Worm (Caenorhabditis elegans): ENCODE results near the gene cyp-33D1.

The cyp-33D1 gene

DNA sequence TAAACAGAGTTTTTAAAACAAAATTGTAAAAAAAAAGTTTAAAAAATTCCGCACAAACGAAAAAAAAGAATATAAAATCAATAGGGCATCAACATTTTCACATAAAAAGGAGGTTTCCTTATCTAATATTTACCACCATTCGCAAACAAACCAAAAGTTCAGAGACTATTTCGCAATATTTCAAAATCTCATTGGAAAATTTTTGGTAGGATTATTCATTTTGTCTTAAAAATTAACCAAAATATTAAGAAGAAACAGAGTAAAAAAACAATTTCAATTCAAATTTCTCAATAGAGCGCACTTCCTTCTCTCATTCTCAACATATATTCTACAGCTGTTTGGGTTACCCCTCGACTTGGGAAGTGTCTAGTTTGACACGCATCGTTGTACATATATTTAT lies 15.6 kb downstream of the cyp-33D1 start:
- no peak for TF ChIP-seq T22C8.4 (GFP tag; IDR thresholded peaks at IDR 0.05)
- no peak for TF ChIP-seq ref-1 (GFP tag; conservative IDR thresholded peaks at IDR 0.05)
- TF ChIP-seq klf-2 (GFP tag; conservative IDR thresholded peaks at IDR 0.05) = no peak
- no peak for TF ChIP-seq tab-1 (GFP tag; IDR thresholded peaks at IDR 0.05)
- no peak for TF ChIP-seq cog-1 (tag; optimal IDR thresholded peaks at IDR 0.05)
- TF ChIP-seq ztf-29 (GFP tag; IDR thresholded peaks at IDR 0.05) = no peak
- no peak for TF ChIP-seq ztf-23 (GFP tag; IDR thresholded peaks at IDR 0.05)
- no peak for TF ChIP-seq flt-1 (GFP tag; IDR thresholded peaks at IDR 0.05)
- TF ChIP-seq med-1 (GFP tag; optimal IDR thresholded peaks at IDR 0.05; ENCODE audit: insufficient read depth) = no peak

ce11 chrV:16159594-16159993 lies 16.1 kb downstream of the cyp-33D1 start, which contains the start of gene F10A3.17:
Gene F10A3.17 (minus strand): TSS chrV:16159694.
- no peak for TF ChIP-seq klf-2 (GFP tag; conservative IDR thresholded peaks at IDR 0.05)
- no peak for TF ChIP-seq ztf-23 (GFP tag; IDR thresholded peaks at IDR 0.05)
- TF ChIP-seq T22C8.4 (GFP tag; IDR thresholded peaks at IDR 0.05) = no peak
- TF ChIP-seq flt-1 (GFP tag; IDR thresholded peaks at IDR 0.05) = no peak
- no peak for TF ChIP-seq med-1 (GFP tag; optimal IDR thresholded peaks at IDR 0.05; ENCODE audit: insufficient read depth)
- TF ChIP-seq cog-1 (tag; optimal IDR thresholded peaks at IDR 0.05) = no peak
- no peak for TF ChIP-seq tab-1 (GFP tag; IDR thresholded peaks at IDR 0.05)
- TF ChIP-seq ztf-29 (GFP tag; IDR thresholded peaks at IDR 0.05) = no peak
- TF ChIP-seq ref-1 (GFP tag; conservative IDR thresholded peaks at IDR 0.05) = no peak

ce11 chrV:16158391-16158790 lies 17.3 kb downstream of the cyp-33D1 start, which contains the start of gene str-99:
Gene str-99 (minus strand): TSS chrV:16158491.
- TF ChIP-seq ztf-23 (GFP tag; IDR thresholded peaks at IDR 0.05) (no peak), med-1 (GFP tag; optimal IDR thresholded peaks at IDR 0.05; ENCODE audit: insufficient read depth) (no peak)

- no peak for TF ChIP-seq tab-1 (GFP tag; IDR thresholded peaks at IDR 0.05)
- no peak for TF ChIP-seq ztf-23 (GFP tag; IDR thresholded peaks at IDR 0.05)
- TF ChIP-seq med-1 (GFP tag; optimal IDR thresholded peaks at IDR 0.05; ENCODE audit: insufficient read depth) = no peak
- no peak for TF ChIP-seq ref-1 (GFP tag; conservative IDR thresholded peaks at IDR 0.05)
- no peak for TF ChIP-seq flt-1 (GFP tag; IDR thresholded peaks at IDR 0.05)
- TF ChIP-seq klf-2 (GFP tag; conservative IDR thresholded peaks at IDR 0.05) = no peak
- TF ChIP-seq cog-1 (tag; optimal IDR thresholded peaks at IDR 0.05) = no peak
- no peak for TF ChIP-seq ztf-29 (GFP tag; IDR thresholded peaks at IDR 0.05)
- TF ChIP-seq T22C8.4 (GFP tag; IDR thresholded peaks at IDR 0.05) = no peak
Observed at ce11 chrV:16155111-16155510, 20.5 kb downstream of the cyp-33D1 start, which contains the start of gene str-97. Gene str-97 (minus strand): TSS chrV:16155211.

DNA sequence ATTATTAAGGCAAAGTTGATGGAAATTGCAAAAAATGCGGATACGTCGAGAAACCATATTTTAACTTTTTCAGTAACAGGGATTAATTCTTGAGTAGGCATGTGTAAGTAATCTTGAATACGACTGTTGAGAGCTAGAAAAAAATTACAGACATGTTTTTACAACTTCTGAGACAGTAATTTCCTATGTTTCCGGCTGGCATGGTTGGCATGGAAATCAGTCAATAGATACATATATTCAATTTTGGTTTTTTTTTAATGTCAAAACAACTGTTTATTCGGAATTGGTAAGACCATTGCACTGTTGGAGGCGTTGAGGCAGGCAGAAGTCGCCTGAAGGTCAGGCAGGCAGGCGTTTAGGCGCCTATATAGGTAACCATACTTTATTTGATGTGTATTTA lies 22.3 kb downstream of the cyp-33D1 start, which contains the start of gene str-254:
Gene str-254 (minus strand): TSS at position 101 of the 400 bp plus-strand sequence.
- TF ChIP-seq ztf-23 (GFP tag; IDR thresholded peaks at IDR 0.05) = no peak
- no peak for TF ChIP-seq cog-1 (tag; optimal IDR thresholded peaks at IDR 0.05)
- no peak for TF ChIP-seq ref-1 (GFP tag; conservative IDR thresholded peaks at IDR 0.05)
- no peak for TF ChIP-seq tab-1 (GFP tag; IDR thresholded peaks at IDR 0.05)
- TF ChIP-seq T22C8.4 (GFP tag; IDR thresholded peaks at IDR 0.05) = no peak
- no peak for TF ChIP-seq ztf-29 (GFP tag; IDR thresholded peaks at IDR 0.05)
- no peak for TF ChIP-seq med-1 (GFP tag; optimal IDR thresholded peaks at IDR 0.05; ENCODE audit: insufficient read depth)
- TF ChIP-seq flt-1 (GFP tag; IDR thresholded peaks at IDR 0.05) = no peak
- TF ChIP-seq klf-2 (GFP tag; conservative IDR thresholded peaks at IDR 0.05) = no peak

DNA sequence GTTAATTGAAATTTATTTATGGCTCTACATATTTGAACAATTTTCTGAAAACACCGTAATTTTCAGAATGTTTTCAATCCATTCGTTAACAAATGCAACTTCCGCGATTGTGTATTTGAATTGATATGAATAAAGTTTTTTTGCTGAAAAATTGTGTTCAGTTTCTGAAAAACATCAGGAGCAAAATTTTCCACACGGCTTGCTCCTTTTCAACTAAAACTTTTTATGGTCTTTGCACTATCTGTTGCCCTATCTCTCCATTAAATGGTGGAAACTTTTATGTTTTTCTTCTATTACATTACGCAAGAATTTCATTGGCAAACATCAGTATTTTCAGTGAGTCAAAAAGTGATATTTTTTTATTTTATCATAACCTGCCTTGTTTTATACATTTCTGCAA lies 26.9 kb downstream of the cyp-33D1 start, which contains the start of gene F10A3.4:
Gene F10A3.4 (plus strand): TSS at position 301 of the 400 bp plus-strand sequence.
- TF ChIP-seq klf-2 (GFP tag; conservative IDR thresholded peaks at IDR 0.05) (no peak), ztf-23 (GFP tag; IDR thresholded peaks at IDR 0.05) (no peak)

- no peak for TF ChIP-seq flt-1 (GFP tag; IDR thresholded peaks at IDR 0.05)
- TF ChIP-seq tab-1 (GFP tag; IDR thresholded peaks at IDR 0.05) = no peak
- TF ChIP-seq ztf-29 (GFP tag; IDR thresholded peaks at IDR 0.05) = no peak
- no peak for TF ChIP-seq ztf-23 (GFP tag; IDR thresholded peaks at IDR 0.05)
- no peak for TF ChIP-seq med-1 (GFP tag; optimal IDR thresholded peaks at IDR 0.05; ENCODE audit: insufficient read depth)
- TF ChIP-seq cog-1 (tag; optimal IDR thresholded peaks at IDR 0.05) = no peak
- no peak for TF ChIP-seq klf-2 (GFP tag; conservative IDR thresholded peaks at IDR 0.05)
- no peak for TF ChIP-seq ref-1 (GFP tag; conservative IDR thresholded peaks at IDR 0.05)
- TF ChIP-seq T22C8.4 (GFP tag; IDR thresholded peaks at IDR 0.05) = no peak
Observed at ce11 chrV:16145009-16145408, 30.6 kb downstream of the cyp-33D1 start.

ce11 chrV:16143066-16143581 lies 32.5 kb downstream of the cyp-33D1 start, which contains the start of gene fbxa-88:
Gene fbxa-88 (minus strand): TSS chrV:16143116.
- TF ChIP-seq tab-1 (GFP tag; IDR thresholded peaks at IDR 0.05) = no peak
- no peak for TF ChIP-seq med-1 (GFP tag; optimal IDR thresholded peaks at IDR 0.05; ENCODE audit: insufficient read depth)
- no peak for TF ChIP-seq ztf-29 (GFP tag; IDR thresholded peaks at IDR 0.05)
- no peak for TF ChIP-seq flt-1 (GFP tag; IDR thresholded peaks at IDR 0.05)
- no peak for TF ChIP-seq ztf-23 (GFP tag; IDR thresholded peaks at IDR 0.05)
- TF ChIP-seq klf-2 (GFP tag; conservative IDR thresholded peaks at IDR 0.05) = no peak
- no peak for TF ChIP-seq ref-1 (GFP tag; conservative IDR thresholded peaks at IDR 0.05)
- TF ChIP-seq T22C8.4 (GFP tag; IDR thresholded peaks at IDR 0.05) = no peak
- TF ChIP-seq cog-1 (tag; optimal IDR thresholded peaks at IDR 0.05) = no peak

ce11 chrV:16142371-16142770 lies 33.3 kb downstream of the cyp-33D1 start, which contains the start of gene fbxa-18:
Gene fbxa-18 (plus strand): TSS chrV:16142671.
- TF ChIP-seq ztf-29 (GFP tag; IDR thresholded peaks at IDR 0.05) (no peak), med-1 (GFP tag; optimal IDR thresholded peaks at IDR 0.05; ENCODE audit: insufficient read depth) (no peak), ztf-23 (GFP tag; IDR thresholded peaks at IDR 0.05) (no peak), flt-1 (GFP tag; IDR thresholded peaks at IDR 0.05) (no peak), tab-1 (GFP tag; IDR thresholded peaks at IDR 0.05) (no peak), klf-2 (GFP tag; conservative IDR thresholded peaks at IDR 0.05) (no peak), ref-1 (GFP tag; conservative IDR thresholded peaks at IDR 0.05) (no peak), cog-1 (tag; optimal IDR thresholded peaks at IDR 0.05) (no peak), T22C8.4 (GFP tag; IDR thresholded peaks at IDR 0.05) (no peak)

- no peak for TF ChIP-seq ztf-23 (GFP tag; IDR thresholded peaks at IDR 0.05)
- no peak for TF ChIP-seq cog-1 (tag; optimal IDR thresholded peaks at IDR 0.05)
- no peak for TF ChIP-seq flt-1 (GFP tag; IDR thresholded peaks at IDR 0.05)
- TF ChIP-seq klf-2 (GFP tag; conservative IDR thresholded peaks at IDR 0.05) = no peak
- TF ChIP-seq T22C8.4 (GFP tag; IDR thresholded peaks at IDR 0.05) = no peak
- TF ChIP-seq ztf-29 (GFP tag; IDR thresholded peaks at IDR 0.05) = no peak
- TF ChIP-seq med-1 (GFP tag; optimal IDR thresholded peaks at IDR 0.05; ENCODE audit: insufficient read depth) = no peak
- TF ChIP-seq tab-1 (GFP tag; IDR thresholded peaks at IDR 0.05) = no peak
- TF ChIP-seq ref-1 (GFP tag; conservative IDR thresholded peaks at IDR 0.05) = no peak
Observed at ce11 chrV:16141071-16141470, 34.6 kb downstream of the cyp-33D1 start, which contains the start of gene clc-32. Gene clc-32 (minus strand): TSS chrV:16141171.
